Worm (Caenorhabditis elegans) whole organism, young adult: ENCODE results near the gene F21C10.4.
A peak's percentile ranks its signal among the peaks of the same experiment; 100 is the strongest.

ENCODE experiments used
- F37B4.10 ChIP-seq: fragments of 200-800 bp; sonication (Bioruptor generic); IDR thresholded peaks from 2 replicates; pipeline ENCODE4 v1.3.6; 2022; ENCODE audit warnings: missing genetic modification characterization, missing compliant biosample characterization
- T07F8.4 ChIP-seq: sonication (generic microtip); optimal IDR thresholded peaks from 2 replicates; lab custom pipeline; 2016; ENCODE audit warnings: mild to moderate bottlenecking, missing genetic modification characterization, moderate library complexity, missing compliant biosample characterization
- Y53F4B.3 ChIP-seq: fragments of 200-800 bp; sonication (Bioruptor generic); IDR thresholded peaks from 2 replicates; pipeline ENCODE4 v1.3.6; 2022; ENCODE audit warnings: missing genetic modification reagents, missing genetic modification characterization, missing compliant biosample characterization
- attf-5 ChIP-seq: fragments of 200-800 bp; sonication (Bioruptor generic); optimal IDR thresholded peaks from 2 replicates; lab custom pipeline; 2018; ENCODE audit warnings: mild to moderate bottlenecking, missing genetic modification characterization, missing compliant biosample characterization
- ceh-79 ChIP-seq: sonication (generic microtip); optimal IDR thresholded peaks from 2 replicates; lab custom pipeline; 2017; ENCODE audit warnings: mild to moderate bottlenecking, missing genetic modification characterization, missing compliant biosample characterization
- hmg-1.2 ChIP-seq: fragments of 200-800 bp; sonication (Bioruptor generic); IDR thresholded peaks from 2 replicates; pipeline ENCODE4 v1.3.6; 2022; ENCODE audit warnings: missing genetic modification reagents, missing genetic modification characterization, missing compliant biosample characterization
- somi-1 ChIP-seq: fragments of 200-800 bp; sonication (Bioruptor generic); optimal IDR thresholded peaks from 2 replicates; lab custom pipeline; 2018; ENCODE audit warnings: mild to moderate bottlenecking, missing genetic modification characterization, missing compliant biosample characterization

F21C10.4 gene

ce11 chrV:9175218-9175837 lies 48.9 kb downstream of the F21C10.4 start, which contains the start of gene spas-1 (continued):
- no peak for TF ChIP-seq T07F8.4 (tag; lab: Kevin White, UChicago)
- TF ChIP-seq attf-5 (GFP tag; lab: Kevin White, UChicago), result peak; percentile 84
- TF ChIP-seq F37B4.10 (GFP tag; lab: Robert Waterston, UW), result no peak
- TF ChIP-seq ceh-79 (tag; lab: Kevin White, UChicago), result no peak
- TF ChIP-seq somi-1 (GFP tag; lab: Kevin White, UChicago), result peak; percentile 25
- TF ChIP-seq Y53F4B.3, result no peak
- peak; percentile 29; the same call in 1 of the 2 replicates for TF ChIP-seq hmg-1.2
- TF ChIP-seq, all 124 proteins: peak for 48
